Fruit fly (Drosophila melanogaster): Measurements from ENCODE around the gene Osi7.

DNA sequence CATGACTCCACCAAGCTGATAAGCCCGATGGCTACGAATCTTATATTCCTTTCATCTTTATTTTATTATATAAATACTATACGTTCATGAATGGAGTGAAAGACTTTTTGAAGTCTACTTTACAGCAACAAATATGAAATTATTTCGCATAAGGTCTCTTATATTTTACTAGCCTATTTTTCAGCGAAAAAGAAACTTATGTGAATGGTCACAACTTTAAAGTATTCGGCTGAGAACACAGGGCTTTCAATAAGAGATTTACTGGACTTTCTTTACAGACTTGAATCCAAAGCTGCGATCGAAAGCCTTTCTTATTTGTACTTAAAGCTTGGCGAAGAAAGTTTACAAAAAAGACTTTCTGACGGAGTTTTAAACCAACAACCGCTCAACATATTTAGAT lies 9.8 kb upstream of the Osi7 start:
- TF ChIP-seq CTCF (optimal IDR thresholded peaks at IDR 0.05): no peak
- TF ChIP-seq CG8478 (optimal IDR thresholded peaks at IDR 0.05): no peak
